Worm (Caenorhabditis elegans) whole organism, L4/young adult: ENCODE measurements around the gene parn-2.

Experiments
- W03F9.2 ChIP-seq: fragments of 150-350 bp; optimal IDR thresholded peaks from 2 replicates; lab custom pipeline; 2014; ENCODE audit warnings: missing biosample characterization, missing genetic modification characterization
- dao-5 ChIP-seq: sonication (generic microtip); optimal IDR thresholded peaks from 2 replicates; lab custom pipeline; 2016; ENCODE audit warnings: missing genotype, missing genetic modification characterization, moderate library complexity, missing compliant biosample characterization
- him-1 ChIP-seq: sonication (generic microtip); optimal IDR thresholded peaks from 2 replicates; lab custom pipeline; 2016; ENCODE audit warnings: missing genotype, missing genetic modification reagents, missing genetic modification characterization, missing compliant biosample characterization

ce11 chrII:12301233-12301632, 44.8 kb upstream of the parn-2 start:
- TF ChIP-seq W03F9.2 (tag; lab: Kevin White, UChicago) (no peak), him-1 (tag; lab: Kevin White, UChicago) (no peak), dao-5 (tag; lab: Kevin White, UChicago) (no peak)
